Fruit fly (Drosophila melanogaster) S2 (cell line): ENCODE measurements around the gene Nfs1.

Experiments used
- CG8478 ChIP-seq: fragments of >200 bp; optimal IDR thresholded peaks from 2 replicates; lab custom pipeline; 2018
- CTCF ChIP-seq, 2 experiments: fragments of >200 bp; optimal IDR thresholded peaks; 2 replicates each; lab custom pipeline; 2018

DNA sequence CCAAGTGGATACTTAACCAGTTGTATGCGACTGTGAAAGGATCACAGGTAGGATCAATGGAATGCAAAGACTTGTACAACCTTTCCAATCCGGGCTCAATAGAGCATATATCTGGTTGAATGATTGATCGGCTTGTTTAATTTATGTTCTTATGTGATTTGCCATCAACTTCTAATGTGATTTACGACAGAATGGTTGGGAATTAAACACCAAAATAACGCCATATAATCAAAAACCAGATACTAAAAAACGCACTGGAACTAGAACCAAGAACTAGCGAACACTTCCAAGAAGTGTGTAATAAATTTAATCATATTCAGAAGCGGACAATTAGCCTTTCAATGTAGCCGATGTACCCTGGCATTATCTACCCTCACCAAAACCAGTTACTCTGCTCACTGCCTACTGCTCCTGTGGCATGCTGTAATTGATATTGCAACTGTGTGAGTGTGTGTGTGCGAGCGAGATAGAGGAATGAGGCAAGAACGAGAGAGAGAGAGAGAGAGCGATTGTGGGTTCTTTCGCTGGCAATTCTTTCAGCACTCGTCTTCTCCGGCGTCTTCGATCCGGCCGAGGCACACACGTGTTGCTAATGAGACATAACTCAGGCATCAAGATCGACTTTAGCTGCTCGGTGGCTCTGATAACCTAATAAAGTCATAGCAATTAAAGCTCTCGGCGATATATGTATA is 30.7 kb upstream of the Nfs1 start:
- TF ChIP-seq CTCF (optimal IDR thresholded peaks at IDR 0.05; lab: Kevin White, UChicago) (no peak), CG8478 (lab: Kevin White, UChicago) (no peak)
